Worm (Caenorhabditis elegans) whole organism, L2 larva: Measurements from ENCODE around the gene Y75B8A.31.
A peak's percentile ranks its signal among the peaks of the same experiment; 100 is the strongest.

Experiments used
- R02D3.7 ChIP-seq: fragments of 150-350 bp; optimal IDR thresholded peaks from 2 replicates; lab custom pipeline; 2014; ENCODE audit warnings: missing biosample characterization, missing genetic modification characterization
- aly-2 ChIP-seq: fragments of 150-350 bp; optimal IDR thresholded peaks from 2 replicates; lab custom pipeline; 2014; ENCODE audit warnings: missing biosample characterization, missing genetic modification characterization
- ceh-16 ChIP-seq: fragments of 150-350 bp; optimal IDR thresholded peaks from 2 replicates; lab custom pipeline; 2014; ENCODE audit warnings: missing biosample characterization, missing genetic modification characterization
- ceh-82 ChIP-seq: fragments of 150-350 bp; optimal IDR thresholded peaks from 2 replicates; lab custom pipeline; 2014; ENCODE audit warnings: missing biosample characterization, missing genetic modification characterization
- fos-1 ChIP-seq: fragments of 150-350 bp; optimal IDR thresholded peaks from 2 replicates; lab custom pipeline; 2014; ENCODE audit warnings: missing biosample characterization, missing genetic modification characterization
- mab-5 ChIP-seq: fragments of 150-350 bp; optimal IDR thresholded peaks from 2 replicates; lab custom pipeline; 2014; ENCODE audit warnings: missing biosample characterization, missing genetic modification characterization
- nhr-11 ChIP-seq: fragments of 150-350 bp; optimal IDR thresholded peaks from 2 replicates; lab custom pipeline; 2014; ENCODE audit warnings: missing biosample characterization, missing genetic modification characterization
- nhr-12 ChIP-seq: fragments of 150-350 bp; optimal IDR thresholded peaks from 2 replicates; lab custom pipeline; 2014; ENCODE audit warnings: missing biosample characterization, missing genetic modification characterization
- nhr-237 ChIP-seq: fragments of 150-350 bp; optimal IDR thresholded peaks from 2 replicates; lab custom pipeline; 2014; ENCODE audit warnings: missing biosample characterization, missing genetic modification characterization
- nhr-25 ChIP-seq: fragments of 150-350 bp; sonication (generic microtip); optimal IDR thresholded peaks from 3 replicates; lab custom pipeline; 2014; ENCODE audit warnings: missing biosample characterization, missing genetic modification characterization
- skn-1 ChIP-seq: sonication (generic microtip); optimal IDR thresholded peaks from 2 replicates; lab custom pipeline; 2017; ENCODE audit warnings: missing biosample characterization, missing genetic modification characterization
- unc-39 ChIP-seq: fragments of 150-350 bp; optimal IDR thresholded peaks from 2 replicates; lab custom pipeline; 2014; ENCODE audit warnings: missing biosample characterization, missing genetic modification characterization
- unc-62 ChIP-seq: fragments of 150-350 bp; optimal IDR thresholded peaks from 2 replicates; lab custom pipeline; 2014; ENCODE audit warnings: missing biosample characterization, missing genetic modification reagents, missing genetic modification characterization
- zag-1 ChIP-seq: fragments of 150-350 bp; optimal IDR thresholded peaks from 2 replicates; lab custom pipeline; 2014; ENCODE audit warnings: missing biosample characterization, missing genetic modification characterization

ce11 chrIII:12304805-12305377, 46.6 kb upstream of the Y75B8A.31 start:
- TF ChIP-seq unc-39 (tag; lab: Kevin White, UChicago) (no peak), ceh-16 (no peak), nhr-12 (tag; lab: Kevin White, UChicago) (no peak), aly-2 (tag; lab: Kevin White, UChicago) (no peak), fos-1 (peak; percentile 9), zag-1 (tag; lab: Kevin White, UChicago) (no peak), unc-62 (no peak), mab-5 (tag; lab: Kevin White, UChicago) (no peak), R02D3.7 (tag; lab: Kevin White, UChicago) (no peak), nhr-11 (tag; lab: Kevin White, UChicago) (no peak), skn-1 (no peak), nhr-237 (tag; lab: Kevin White, UChicago) (no peak), ceh-82 (tag; lab: Kevin White, UChicago) (no peak), nhr-25 (tag; lab: Kevin White, UChicago) (no peak)
